Fruit fly (Drosophila melanogaster): ENCODE results near the gene CG3402.

CG3402 gene

DNA sequence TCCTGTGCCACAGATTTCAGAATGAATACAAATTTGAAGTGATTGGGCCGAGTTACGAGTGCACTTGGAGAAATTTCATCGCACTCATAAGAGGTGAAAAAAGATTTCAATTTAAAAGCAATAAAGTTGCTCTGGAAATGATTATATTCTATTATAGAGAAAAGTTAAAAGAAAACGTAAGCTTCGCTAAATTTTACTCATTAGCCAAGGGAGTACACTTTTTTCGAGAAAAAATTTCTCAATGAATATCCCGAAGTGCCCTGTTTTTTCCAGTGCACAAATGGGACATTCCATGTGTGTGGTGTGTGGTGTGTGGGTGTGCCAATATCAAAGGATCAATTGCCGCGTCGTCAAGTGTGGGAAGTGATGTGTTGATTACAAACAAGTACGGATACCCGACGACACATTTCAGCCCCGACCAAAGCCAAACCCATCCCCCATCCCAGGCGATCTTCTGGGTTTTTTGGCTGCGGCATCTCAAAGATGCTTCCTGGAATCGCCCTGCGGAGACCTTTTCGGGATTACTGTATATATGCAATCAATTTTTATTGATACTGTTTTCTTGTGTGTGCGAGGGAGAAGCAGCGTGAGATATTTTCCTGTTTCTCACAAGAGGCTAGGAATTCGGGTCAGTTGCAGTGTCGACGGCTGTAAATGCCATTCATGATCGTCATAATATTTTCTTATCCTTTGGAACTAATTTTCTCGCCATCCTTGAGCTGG, 38.9 kb downstream of the CG3402 start (continued):
- TF ChIP-seq CG3838 (GFP tag; optimal IDR thresholded peaks at IDR 0.05) (no peak), tx (GFP tag; optimal IDR thresholded peaks at IDR 0.05) (no peak), CG14441 (GFP tag; IDR thresholded peaks at IDR 0.05) (no peak), Gug (GFP tag; IDR thresholded peaks at IDR 0.05) (peak; percentile 43; the same call in 2 of the 4 replicates), CG4854 (GFP tag; optimal IDR thresholded peaks at IDR 0.05) (no peak), exex (tag; optimal IDR thresholded peaks at IDR 0.05) (no peak), CG18599 (GFP tag; optimal IDR thresholded peaks at IDR 0.05) (no peak), Mes4 (GFP tag; optimal IDR thresholded peaks at IDR 0.05) (no peak), Trl (optimal IDR thresholded peaks at IDR 0.05) (no peak), Trl (GFP tag; optimal IDR thresholded peaks at IDR 0.05) (peak; percentile 25), CG2120 (GFP tag; optimal IDR thresholded peaks at IDR 0.05) (peak; percentile 2), CG3995 (GFP tag; optimal IDR thresholded peaks at IDR 0.05) (no peak), ftz-f1 (GFP tag; optimal IDR thresholded peaks at IDR 0.05) (no peak), CG30431 (GFP tag; optimal IDR thresholded peaks at IDR 0.05) (peak; percentile 48), CG10979 (tag; optimal IDR thresholded peaks at IDR 0.05) (peak; percentile 82), Ets97D (GFP tag; optimal IDR thresholded peaks at IDR 0.05) (no peak), corto (GFP tag; optimal IDR thresholded peaks at IDR 0.05) (no peak), amos (GFP tag; IDR thresholded peaks at IDR 0.05; ENCODE audit: partially characterized antibody) (no peak), Xbp1 (GFP tag; optimal IDR thresholded peaks at IDR 0.05) (peak; percentile 53), CG12942 (GFP tag; optimal IDR thresholded peaks at IDR 0.05) (peak; percentile 12), ato (GFP tag; IDR thresholded peaks at IDR 0.05; ENCODE audit: partially characterized antibody) (no peak), CG11696 (GFP tag; IDR thresholded peaks at IDR 0.05) (0 out of 2 replicates have a peak, but pooled peaks have one; percentile 18), ewg (GFP tag; optimal IDR thresholded peaks at IDR 0.05) (peak; percentile 27), Ada2b (GFP tag; IDR thresholded peaks at IDR 0.05) (no peak), zfh1 (GFP tag; IDR thresholded peaks at IDR 0.05) (peak; percentile 70), ash1 (GFP tag; optimal IDR thresholded peaks at IDR 0.05) (no peak), dati (GFP tag; IDR thresholded peaks at IDR 0.05) (no peak), CG11085 (GFP tag; IDR thresholded peaks at IDR 0.05) (no peak), CG15269 (tag; optimal IDR thresholded peaks at IDR 0.05) (peak; percentile 0), Awh (GFP tag; IDR thresholded peaks at IDR 0.05) (peak; percentile 41; the same call in 1 of the 2 replicates), CG32767 (GFP tag; IDR thresholded peaks at IDR 0.05) (peak; percentile 52; the same call in 1 of the 2 replicates), CG6689 (GFP tag; IDR thresholded peaks at IDR 0.05) (peak; percentile 68), pho (GFP tag; optimal IDR thresholded peaks at IDR 0.05) (no peak), kah (GFP tag; optimal IDR thresholded peaks at IDR 0.05) (no peak), gcm (GFP tag; optimal IDR thresholded peaks at IDR 0.05) (peak; percentile 54), Neu2 (GFP tag; optimal IDR thresholded peaks at IDR 0.05; ENCODE audit: borderline replicate concordance) (peak; percentile 43), sd (tag; optimal IDR thresholded peaks at IDR 0.05) (no peak)

DNA sequence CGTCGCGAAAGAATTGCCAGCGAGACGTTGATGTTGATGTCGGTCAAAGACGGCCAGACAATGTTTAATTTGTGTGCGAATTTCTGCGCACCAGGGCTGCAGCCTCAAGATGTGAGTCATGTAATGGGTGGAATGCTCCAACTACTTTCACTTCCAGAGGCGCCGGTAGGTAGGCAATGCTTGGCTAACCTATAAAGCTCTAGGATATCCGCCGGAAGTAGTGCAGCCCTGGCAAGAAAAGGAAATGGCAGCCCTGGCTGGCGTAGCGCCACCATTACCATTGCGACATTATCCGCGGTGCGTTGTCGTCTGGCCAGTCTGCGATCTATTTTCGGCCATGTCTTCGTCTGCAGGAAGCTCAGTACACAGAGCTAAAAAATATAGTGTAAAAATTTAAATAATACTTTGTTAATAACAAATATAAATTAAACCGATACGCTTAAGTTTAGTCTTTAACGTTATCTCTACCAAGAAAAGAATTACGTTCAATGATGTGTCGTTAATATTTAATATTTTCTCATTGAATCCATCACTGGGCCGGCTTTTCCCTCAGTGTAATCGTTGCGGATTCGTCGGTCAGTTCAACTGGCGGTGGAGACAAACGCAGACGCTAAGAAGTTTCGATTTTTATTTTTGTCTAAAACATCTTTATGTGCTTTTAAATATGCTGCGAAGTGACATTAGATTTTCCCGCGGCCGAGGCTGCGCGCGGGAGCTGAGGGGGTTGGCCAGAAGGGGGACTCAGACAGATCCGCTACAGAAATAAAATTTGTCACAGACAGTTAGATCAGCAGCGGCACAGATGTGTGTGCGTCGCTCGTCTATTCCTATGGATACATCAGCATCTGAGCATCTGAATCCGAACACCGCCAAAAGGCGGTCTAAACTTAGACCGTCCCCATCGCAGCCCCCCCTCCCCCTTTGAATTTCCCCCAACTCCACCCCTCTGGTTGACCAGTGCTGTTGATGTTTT, 40.8 kb downstream of the CG3402 start:
- no peak for TF ChIP-seq unc-4 (GFP tag; IDR thresholded peaks at IDR 0.05; ENCODE audit: partially characterized antibody)
- TF ChIP-seq stwl (tag; optimal IDR thresholded peaks at IDR 0.05): no peak
- peak; percentile 77 for TF ChIP-seq Atf6 (GFP tag; IDR thresholded peaks at IDR 0.05)
- TF ChIP-seq Gug (GFP tag; IDR thresholded peaks at IDR 0.05): peak; percentile 54; the same call in 2 of the 4 replicates
- peak; percentile 34 for TF ChIP-seq Bdp1 (GFP tag; optimal IDR thresholded peaks at IDR 0.05)
- TF ChIP-seq dan (GFP tag; IDR thresholded peaks at IDR 0.05): no peak
- TF ChIP-seq Sin3A (optimal IDR thresholded peaks at IDR 0.05): no peak
- TF ChIP-seq CG10321 (GFP tag; IDR thresholded peaks at IDR 0.05): no peak; the same call in 1 of the 2 replicates
- peak; percentile 68 for TF ChIP-seq CG9727 (GFP tag; optimal IDR thresholded peaks at IDR 0.05)
- TF ChIP-seq mld (GFP tag; IDR thresholded peaks at IDR 0.05; ENCODE audit: partially characterized antibody): no peak
- TF ChIP-seq ftz-f1 (GFP tag; optimal IDR thresholded peaks at IDR 0.05): peak; percentile 33
- no peak for TF ChIP-seq tll (GFP tag; optimal IDR thresholded peaks at IDR 0.05)
- TF ChIP-seq Elba2 (GFP tag; optimal IDR thresholded peaks at IDR 0.05): no peak
- TF ChIP-seq CoRest (tag; optimal IDR thresholded peaks at IDR 0.05): peak; percentile 74

All from whole organism, embryonic.